Worm (Caenorhabditis elegans) whole organism, L2 larva: ENCODE data around the gene glct-6.

Source experiments
- R02D3.7 ChIP-seq: fragments of 150-350 bp; optimal IDR thresholded peaks from 2 replicates; lab custom pipeline; 2014; ENCODE audit warnings: missing biosample characterization, missing genetic modification characterization
- blmp-1 ChIP-seq: sonication (generic microtip); optimal IDR thresholded peaks from 2 replicates; lab custom pipeline; 2017; ENCODE audit warnings: missing genetic modification characterization, mild to moderate bottlenecking, missing compliant biosample characterization, antibody characterized with exemption, moderate library complexity; ENCODE audit not compliant: insufficient read depth
- ceh-16 ChIP-seq: fragments of 150-350 bp; optimal IDR thresholded peaks from 2 replicates; lab custom pipeline; 2014; ENCODE audit warnings: missing biosample characterization, missing genetic modification characterization
- ceh-82 ChIP-seq: fragments of 150-350 bp; optimal IDR thresholded peaks from 2 replicates; lab custom pipeline; 2014; ENCODE audit warnings: missing biosample characterization, missing genetic modification characterization
- elt-1 ChIP-seq: fragments of 150-350 bp; optimal IDR thresholded peaks from 2 replicates; lab custom pipeline; 2014; ENCODE audit warnings: missing biosample characterization, missing genetic modification characterization
- elt-3 ChIP-seq: sonication (generic microtip); optimal IDR thresholded peaks from 2 replicates; lab custom pipeline; 2017; ENCODE audit warnings: missing biosample characterization, missing genetic modification characterization
- fos-1 ChIP-seq: fragments of 150-350 bp; optimal IDR thresholded peaks from 2 replicates; lab custom pipeline; 2014; ENCODE audit warnings: missing biosample characterization, missing genetic modification characterization
- lin-39 ChIP-seq: fragments of 150-350 bp; optimal IDR thresholded peaks from 2 replicates; lab custom pipeline; 2014; ENCODE audit warnings: missing biosample characterization, missing genetic modification reagents, missing genetic modification characterization
- mab-5 ChIP-seq: fragments of 150-350 bp; optimal IDR thresholded peaks from 2 replicates; lab custom pipeline; 2014; ENCODE audit warnings: missing biosample characterization, missing genetic modification characterization
- mdl-1 ChIP-seq, 2 experiments: fragments of 150-350 bp in 1 of 2; sonication (generic microtip) in 1 of 2; optimal IDR thresholded peaks; 2 replicates each; lab custom pipeline; 2017; ENCODE audit warnings: missing biosample characterization in 2 of 2, missing genetic modification characterization in 2 of 2
- nhr-237 ChIP-seq: fragments of 150-350 bp; optimal IDR thresholded peaks from 2 replicates; lab custom pipeline; 2014; ENCODE audit warnings: missing biosample characterization, missing genetic modification characterization
- unc-62 ChIP-seq: fragments of 150-350 bp; optimal IDR thresholded peaks from 2 replicates; lab custom pipeline; 2014; ENCODE audit warnings: missing biosample characterization, missing genetic modification reagents, missing genetic modification characterization
- ztf-11 ChIP-seq: sonication (generic microtip); optimal IDR thresholded peaks from 2 replicates; lab custom pipeline; 2017; ENCODE audit warnings: missing biosample characterization, missing genetic modification characterization

ce11 chrIV:3841607-3842006 lies 57.6 kb downstream of the glct-6 start:
- no peak for TF ChIP-seq unc-62 (GFP tag; lab: Kevin White, UChicago)
- no peak for TF ChIP-seq ztf-11 (tag; lab: Kevin White, UChicago)
- no peak for TF ChIP-seq elt-3
- TF ChIP-seq blmp-1 (tag; lab: Kevin White, UChicago), result no peak
- no peak for TF ChIP-seq nhr-237 (tag; lab: Kevin White, UChicago)
- TF ChIP-seq ceh-82, result no peak
- TF ChIP-seq lin-39 (tag; lab: Kevin White, UChicago), result no peak
- no peak for TF ChIP-seq R02D3.7
- TF ChIP-seq mdl-1 (tag; optimal IDR thresholded peaks at IDR 0.05; lab: Kevin White, UChicago), result no peak
- no peak for TF ChIP-seq mab-5
- TF ChIP-seq fos-1 (tag; lab: Kevin White, UChicago), result no peak
- TF ChIP-seq elt-1 (tag; lab: Kevin White, UChicago), result no peak
- TF ChIP-seq ceh-16, result no peak
